Worm (Caenorhabditis elegans) whole organism, L3 larva: ENCODE measurements around the gene xbp-1.

Source experiments
- R02D3.7 ChIP-seq: fragments of 150-350 bp; optimal IDR thresholded peaks from 2 replicates; lab custom pipeline; 2014; ENCODE audit warnings: missing biosample characterization, missing genetic modification characterization
- ceh-9 ChIP-seq: sonication (generic microtip); optimal IDR thresholded peaks from 2 replicates; lab custom pipeline; 2018; ENCODE audit warnings: missing biosample characterization, missing genetic modification characterization
- daf-12 ChIP-seq: fragments of 150-350 bp; optimal IDR thresholded peaks from 2 replicates; lab custom pipeline; 2014; ENCODE audit warnings: missing biosample characterization, missing genetic modification reagents, missing genetic modification characterization
- egl-27 ChIP-seq: sonication (generic microtip); optimal IDR thresholded peaks from 4 replicates; lab custom pipeline; 2017; ENCODE audit warnings: missing biosample characterization, missing genetic modification reagents, missing genetic modification characterization
- elt-3 ChIP-seq, 3 experiments: fragments of 150-350 bp in 1 of 3; sonication (generic microtip) in 2 of 3; optimal IDR thresholded peaks; 2 replicates in 2 of 3; 4 replicates in 1 of 3; lab custom pipeline; 2014 to 2017; ENCODE audit warnings: missing biosample characterization in 3 of 3, missing genetic modification characterization in 3 of 3
- lin-39 ChIP-seq: fragments of 150-350 bp; optimal IDR thresholded peaks from 2 replicates; lab custom pipeline; 2018; ENCODE audit warnings: missing biosample characterization, missing genetic modification reagents, missing genetic modification characterization
- mdl-1 ChIP-seq: fragments of 150-350 bp; optimal IDR thresholded peaks from 2 replicates; lab custom pipeline; 2014; ENCODE audit warnings: missing biosample characterization, missing genetic modification characterization
- nfya-1 ChIP-seq: sonication (generic microtip); optimal IDR thresholded peaks from 2 replicates; lab custom pipeline; 2017; ENCODE audit warnings: missing genetic modification characterization, mild to moderate bottlenecking, missing compliant biosample characterization, antibody characterized with exemption, moderate library complexity; ENCODE audit not compliant: insufficient read depth
- nhr-23 ChIP-seq: fragments of 150-350 bp; optimal IDR thresholded peaks from 2 replicates; lab custom pipeline; 2014; ENCODE audit warnings: missing biosample characterization, missing genetic modification reagents, missing genetic modification characterization
- nhr-28 ChIP-seq: fragments of 150-350 bp; optimal IDR thresholded peaks from 2 replicates; lab custom pipeline; 2014; ENCODE audit warnings: missing biosample characterization, missing genetic modification characterization
- nhr-76 ChIP-seq: fragments of 150-350 bp; sonication (generic microtip); optimal IDR thresholded peaks from 5 replicates; lab custom pipeline; 2014; ENCODE audit warnings: missing biosample characterization, missing genetic modification characterization
- nhr-77 ChIP-seq: fragments of 150-350 bp; optimal IDR thresholded peaks from 2 replicates; lab custom pipeline; 2014; ENCODE audit warnings: missing biosample characterization, missing genetic modification characterization
- pqm-1 ChIP-seq: fragments of 150-350 bp; optimal IDR thresholded peaks from 2 replicates; lab custom pipeline; 2017; ENCODE audit warnings: missing biosample characterization, missing genetic modification characterization, inconsistent platforms
- unc-62 ChIP-seq: fragments of 150-350 bp; sonication (generic microtip); optimal IDR thresholded peaks from 4 replicates; lab custom pipeline; 2014; ENCODE audit warnings: missing biosample characterization, missing genetic modification reagents, missing genetic modification characterization

DNA sequence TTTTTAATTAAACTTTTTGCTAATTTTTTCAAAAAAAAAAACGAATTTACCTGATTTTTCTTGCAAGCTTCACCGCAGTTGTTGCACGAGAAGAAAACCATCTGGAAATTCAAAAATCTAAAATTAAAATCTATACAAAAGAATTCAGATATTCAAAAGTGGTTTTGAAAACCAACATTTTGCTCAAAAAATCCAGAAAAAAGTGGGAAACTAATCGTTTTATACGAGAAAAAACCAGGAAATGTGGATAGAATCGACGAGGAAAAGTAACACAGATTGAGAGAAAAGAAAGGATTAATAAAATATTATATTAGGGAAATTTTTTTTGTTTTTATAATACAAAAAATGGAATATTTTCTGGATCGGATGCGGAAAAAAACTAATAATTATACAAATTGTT, 29.5 kb upstream of the xbp-1 start, which contains the start of gene C16C10.8:
- TF ChIP-seq elt-3 (tag; optimal IDR thresholded peaks at IDR 0.05; lab: Kevin White, UChicago) (no peak), nfya-1 (tag; lab: Kevin White, UChicago) (no peak), unc-62 (no peak), daf-12 (no peak), nhr-77 (tag; lab: Kevin White, UChicago) (no peak), mdl-1 (tag; lab: Kevin White, UChicago) (no peak), pqm-1 (tag; lab: Kevin White, UChicago) (no peak), R02D3.7 (no peak), egl-27 (tag; lab: Kevin White, UChicago) (no peak), nhr-23 (tag; lab: Kevin White, UChicago) (no peak), nhr-28 (tag; lab: Kevin White, UChicago) (no peak), nhr-76 (tag; lab: Kevin White, UChicago) (no peak), lin-39 (no peak), ceh-9 (tag; lab: Kevin White, UChicago) (no peak)
